Fruit fly (Drosophila melanogaster): ENCODE data around the gene CG3699.
A peak's percentile ranks its signal among the peaks of the same experiment; 100 is the strongest.

DNA sequence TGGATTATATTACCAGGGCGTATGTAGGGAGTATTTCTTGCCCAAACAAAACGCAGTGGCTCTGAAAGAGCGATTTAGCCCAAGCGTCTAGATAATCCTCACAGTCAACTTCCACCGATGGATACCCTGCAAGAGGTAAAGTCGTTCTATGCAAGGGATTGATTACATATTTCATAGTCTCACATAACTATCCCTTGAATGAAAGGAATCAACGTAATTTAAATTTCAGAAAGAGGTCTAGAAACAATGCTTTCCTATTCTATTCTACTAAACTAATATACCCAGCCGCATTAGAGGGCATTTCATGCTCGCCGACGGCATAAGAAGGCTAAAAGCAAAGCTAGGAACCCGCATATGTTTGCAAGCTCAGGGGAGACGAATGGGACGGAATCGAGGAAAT, 19.5 kb upstream of the CG3699 start:
- TF ChIP-seq D1 (tag; optimal IDR thresholded peaks at IDR 0.05): no peak
- no peak for TF ChIP-seq EcR (GFP tag; optimal IDR thresholded peaks at IDR 0.05)
- peak; percentile 19 for TF ChIP-seq CG15710 (tag; optimal IDR thresholded peaks at IDR 0.05)

Measured in whole organism, pupa.